Fruit fly (Drosophila melanogaster) whole organism: ENCODE results near the gene gpp.

Experiments
- CG8478 ChIP-seq: fragments of >200 bp; optimal IDR thresholded peaks from 2 replicates; lab custom pipeline; 2018; ENCODE audit warnings: inconsistent platforms
- Dll ChIP-seq: fragments of >200 bp; optimal IDR thresholded peaks from 2 replicates; lab custom pipeline; 2017
- EcR ChIP-seq, 2 experiments: fragments of >200 bp; optimal IDR thresholded peaks; 2 replicates each; lab custom pipeline; 2017; ENCODE audit warnings: missing biosample characterization in 2 of 2, missing genetic modification characterization in 2 of 2, missing genetic modification reagents in 2 of 2
- pan ChIP-seq: fragments of >200 bp; optimal IDR thresholded peaks from 2 replicates; lab custom pipeline; 2017
- psq ChIP-seq: fragments of >200 bp; optimal IDR thresholded peaks from 2 replicates; lab custom pipeline; 2017
- usp ChIP-seq: fragments of >200 bp; optimal IDR thresholded peaks from 2 replicates; lab custom pipeline; 2017; ENCODE audit warnings: missing biosample characterization, missing genetic modification characterization, mixed read lengths

The gpp gene

dm6 chr3R:6430206-6430605 is 23.6 kb downstream of the gpp start:
- TF ChIP-seq usp, result no peak
- no peak for TF ChIP-seq pan (lab: Kevin White, UChicago)
- TF ChIP-seq Dll (lab: Kevin White, UChicago), result no peak
- no peak for TF ChIP-seq CG8478 (lab: Kevin White, UChicago)
- TF ChIP-seq psq (lab: Kevin White, UChicago), result no peak
- TF ChIP-seq EcR (GFP tag; optimal IDR thresholded peaks at IDR 0.05; lab: Kevin White, UChicago), result no peak

dm6 chr3R:6432321-6432720 is 25.7 kb downstream of the gpp start:
- TF ChIP-seq usp (no peak), pan (lab: Kevin White, UChicago) (no peak), EcR (GFP tag; optimal IDR thresholded peaks at IDR 0.05; lab: Kevin White, UChicago) (no peak), Dll (lab: Kevin White, UChicago) (no peak), psq (lab: Kevin White, UChicago) (no peak), CG8478 (lab: Kevin White, UChicago) (no peak)

DNA sequence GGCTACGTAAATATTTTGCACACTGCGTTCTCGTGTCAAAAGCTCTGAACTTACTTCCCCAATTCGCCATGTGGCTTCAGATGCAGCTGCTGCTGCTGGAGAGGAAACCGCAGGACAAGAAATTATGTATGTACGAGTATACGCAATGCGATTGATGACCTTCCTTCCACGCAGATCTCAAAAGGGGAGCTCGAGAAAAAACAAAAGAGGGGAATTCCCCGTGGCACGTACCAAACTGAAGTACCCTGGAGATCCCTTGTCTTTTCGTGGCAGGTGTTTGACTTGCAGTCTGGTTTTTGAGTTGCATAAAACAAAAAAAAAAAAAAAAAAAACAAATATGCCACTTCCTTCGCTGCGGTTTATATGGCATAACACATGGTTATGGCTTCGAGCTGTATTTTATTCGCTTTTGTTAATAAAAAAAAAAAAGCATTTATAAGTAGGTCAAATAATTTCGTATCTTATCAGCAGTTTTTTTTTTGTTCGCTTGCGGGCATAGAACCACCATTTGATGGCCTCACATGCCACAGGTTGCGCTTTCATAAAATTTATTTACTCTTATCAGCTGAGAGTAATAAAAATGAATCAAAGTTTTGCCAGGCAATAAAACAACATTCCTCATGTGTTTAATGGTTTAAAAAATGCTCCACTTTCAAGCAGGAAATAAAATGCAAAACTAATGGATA is 26.3 kb downstream of the gpp start:
- TF ChIP-seq pan (lab: Kevin White, UChicago), result no peak
- no peak for TF ChIP-seq psq (lab: Kevin White, UChicago)
- TF ChIP-seq Dll (lab: Kevin White, UChicago), result no peak
- TF ChIP-seq usp, result no peak
- no peak for TF ChIP-seq CG8478 (lab: Kevin White, UChicago)
- no peak for TF ChIP-seq EcR (GFP tag; optimal IDR thresholded peaks at IDR 0.05; lab: Kevin White, UChicago)

dm6 chr3R:6433885-6434284 is 27.2 kb downstream of the gpp start:
- TF ChIP-seq psq (lab: Kevin White, UChicago) (no peak), usp (no peak), EcR (GFP tag; optimal IDR thresholded peaks at IDR 0.05; lab: Kevin White, UChicago) (no peak), Dll (lab: Kevin White, UChicago) (no peak), CG8478 (lab: Kevin White, UChicago) (no peak), pan (lab: Kevin White, UChicago) (no peak)

dm6 chr3R:6435219-6435618 is 28.6 kb downstream of the gpp start:
- TF ChIP-seq CG8478 (lab: Kevin White, UChicago) (no peak), psq (lab: Kevin White, UChicago) (no peak), usp (no peak), pan (lab: Kevin White, UChicago) (no peak), Dll (lab: Kevin White, UChicago) (no peak), EcR (GFP tag; optimal IDR thresholded peaks at IDR 0.05; lab: Kevin White, UChicago) (no peak)

DNA sequence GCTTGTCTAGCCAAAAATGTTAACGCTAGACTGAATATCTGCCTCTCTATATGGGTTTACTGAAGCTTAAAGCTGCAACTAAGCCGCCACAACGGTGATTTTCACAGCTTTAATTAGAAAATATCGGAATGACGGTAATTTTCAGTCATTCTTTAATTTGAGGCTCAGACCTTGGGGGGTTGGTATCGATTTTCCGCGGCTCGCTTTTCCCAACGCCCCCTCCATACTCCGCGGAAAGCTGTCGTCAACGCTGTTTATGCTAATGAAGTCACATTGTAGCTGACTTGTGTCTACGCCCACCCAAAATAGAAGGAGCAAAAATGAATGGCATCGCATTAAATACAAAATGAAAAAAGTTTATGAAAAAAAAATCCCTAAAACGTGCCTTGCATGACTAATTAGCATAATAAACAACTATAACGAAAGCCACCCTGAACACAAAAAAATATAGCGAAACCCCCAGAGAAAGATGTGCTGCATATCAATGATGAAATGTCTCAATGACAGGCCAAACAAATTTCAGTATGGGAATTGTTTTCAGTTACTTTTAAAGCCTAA is 29.2 kb downstream of the gpp start:
- no peak for TF ChIP-seq Dll (lab: Kevin White, UChicago)
- no peak for TF ChIP-seq psq (lab: Kevin White, UChicago)
- no peak for TF ChIP-seq CG8478 (lab: Kevin White, UChicago)
- TF ChIP-seq usp, result no peak
- no peak for TF ChIP-seq pan (lab: Kevin White, UChicago)
- TF ChIP-seq EcR (GFP tag; optimal IDR thresholded peaks at IDR 0.05; lab: Kevin White, UChicago), result no peak

dm6 chr3R:6436643-6437042 is 30.0 kb downstream of the gpp start:
- TF ChIP-seq CG8478 (lab: Kevin White, UChicago), result no peak
- TF ChIP-seq EcR (GFP tag; optimal IDR thresholded peaks at IDR 0.05; lab: Kevin White, UChicago), result no peak
- TF ChIP-seq pan (lab: Kevin White, UChicago), result no peak
- TF ChIP-seq usp, result no peak
- TF ChIP-seq psq (lab: Kevin White, UChicago), result no peak
- no peak for TF ChIP-seq Dll (lab: Kevin White, UChicago)

DNA sequence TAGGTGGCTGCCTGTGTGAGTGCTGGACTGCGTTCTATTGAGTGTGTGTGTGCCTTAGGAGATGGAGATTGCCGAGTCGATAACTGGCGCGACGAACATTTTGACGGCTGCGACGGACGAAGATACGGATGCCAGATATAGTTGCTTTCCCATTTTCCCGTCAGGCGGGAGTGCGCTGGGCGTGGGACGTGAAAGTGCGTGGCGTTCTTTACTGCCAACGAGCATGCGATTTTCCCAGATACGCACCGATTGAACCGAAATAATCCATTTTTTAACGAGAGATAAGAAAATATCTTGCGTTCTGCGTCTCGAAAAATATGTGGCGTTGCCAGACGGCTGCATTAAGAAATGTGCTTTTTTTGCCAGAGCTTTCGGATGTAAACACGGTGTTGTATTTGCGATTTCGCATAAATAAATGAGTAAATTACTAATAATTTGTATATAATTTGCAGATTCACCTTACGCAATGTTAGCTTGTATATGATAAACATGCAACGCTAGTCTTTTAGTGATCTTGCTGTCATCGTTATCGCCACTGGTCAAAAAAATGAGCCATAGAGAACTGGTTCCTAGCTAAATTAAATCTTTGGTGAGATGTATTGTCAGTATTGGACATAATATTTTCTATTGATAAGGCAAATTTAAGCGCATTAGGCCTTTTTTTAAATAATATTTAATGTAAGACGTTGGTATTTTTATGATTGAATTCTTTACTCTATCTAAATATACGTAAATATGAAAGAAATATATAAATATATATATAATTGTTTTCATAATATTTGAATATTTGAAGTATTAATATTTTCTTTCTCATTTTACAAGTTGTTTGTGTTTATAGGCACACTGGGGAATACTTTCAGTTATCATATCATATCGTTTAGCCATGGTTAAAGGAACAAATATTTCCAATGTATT is 49.7 kb downstream of the gpp start, which contains the start of gene CG9727:
Gene CG9727 (minus strand): TSS at position 537 of the 915 bp plus-strand sequence.
- TF ChIP-seq usp (no peak), CG8478 (lab: Kevin White, UChicago) (no peak), EcR (GFP tag; optimal IDR thresholded peaks at IDR 0.05; lab: Kevin White, UChicago) (no peak), pan (lab: Kevin White, UChicago) (no peak), Dll (lab: Kevin White, UChicago) (no peak), psq (lab: Kevin White, UChicago) (no peak)

DNA sequence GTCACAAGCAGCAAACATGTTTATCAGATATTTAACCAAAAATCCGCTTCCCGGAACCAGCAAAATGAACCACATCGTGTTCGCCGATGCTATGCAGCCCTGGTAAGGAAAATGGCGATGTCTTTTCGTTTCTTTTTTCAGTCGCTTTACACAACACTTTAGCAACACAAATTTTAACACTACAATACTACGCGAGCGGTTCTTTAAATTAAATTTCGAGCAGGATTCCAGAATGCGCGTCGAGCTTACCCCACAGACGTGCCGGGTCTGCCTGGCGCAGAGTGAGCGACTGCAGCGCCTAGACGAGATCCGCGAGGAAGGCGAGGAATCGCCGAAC is 50.4 kb downstream of the gpp start, which contains the start of gene Zif:
Gene Zif (plus strand): TSS at position 34 of the 337 bp plus-strand sequence.
- TF ChIP-seq psq (lab: Kevin White, UChicago) (no peak), EcR (GFP tag; optimal IDR thresholded peaks at IDR 0.05; lab: Kevin White, UChicago) (no peak), usp (no peak), Dll (lab: Kevin White, UChicago) (no peak), CG8478 (lab: Kevin White, UChicago) (no peak), pan (lab: Kevin White, UChicago) (no peak)

DNA sequence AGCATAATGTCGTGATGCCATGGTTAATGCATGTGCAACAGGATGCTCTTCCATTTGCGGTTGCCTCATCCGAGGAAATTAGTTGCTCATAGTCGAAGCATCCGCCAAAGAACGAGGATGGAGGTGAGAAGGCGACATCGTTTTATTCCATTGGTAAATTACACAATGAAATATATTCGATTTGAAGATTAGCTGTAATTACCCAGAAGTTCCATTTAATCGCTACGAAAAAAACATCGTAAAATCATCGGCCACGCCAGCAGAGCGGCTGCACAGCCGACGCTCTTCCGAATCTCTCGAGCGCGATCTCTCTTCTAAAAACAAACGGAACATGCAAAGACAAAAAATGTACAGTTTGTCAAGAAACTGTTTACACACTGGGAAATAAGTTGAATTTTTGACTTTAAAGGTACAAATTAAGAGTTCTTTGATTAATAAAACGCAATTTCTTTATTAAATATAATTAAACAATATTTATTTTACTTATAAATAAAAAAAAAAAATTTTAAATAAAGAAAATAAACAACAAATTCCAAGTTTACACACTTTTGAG is 54.0 kb downstream of the gpp start:
- no peak for TF ChIP-seq EcR (GFP tag; optimal IDR thresholded peaks at IDR 0.05; lab: Kevin White, UChicago)
- no peak for TF ChIP-seq usp
- TF ChIP-seq Dll (lab: Kevin White, UChicago), result no peak
- TF ChIP-seq pan (lab: Kevin White, UChicago), result no peak
- TF ChIP-seq psq (lab: Kevin White, UChicago), result no peak
- TF ChIP-seq CG8478 (lab: Kevin White, UChicago), result no peak

- no peak for TF ChIP-seq Dll (lab: Kevin White, UChicago)
- no peak for TF ChIP-seq EcR (GFP tag; optimal IDR thresholded peaks at IDR 0.05; lab: Kevin White, UChicago)
- TF ChIP-seq psq (lab: Kevin White, UChicago), result no peak
- no peak for TF ChIP-seq usp
- TF ChIP-seq CG8478 (lab: Kevin White, UChicago), result no peak
- no peak for TF ChIP-seq pan (lab: Kevin White, UChicago)
Measured at dm6 chr3R:6462978-6463377, 56.3 kb downstream of the gpp start.
